Fruit fly (Drosophila melanogaster) Kc167 (cell line): ENCODE measurements around the gene Pp2B-14D.

ENCODE experiments used
- Myc ChIP-seq: fragments of >200 bp; optimal IDR thresholded peaks from 2 replicates; lab custom pipeline; 2017; ENCODE audit warnings: missing external identifiers
- Sin3A ChIP-seq: fragments of >200 bp; optimal IDR thresholded peaks from 2 replicates; lab custom pipeline; 2018; ENCODE audit warnings: missing external identifiers
- h ChIP-seq: fragments of >200 bp; optimal IDR thresholded peaks from 3 replicates; lab custom pipeline; 2018; ENCODE audit warnings: missing external identifiers
- insv ChIP-seq: fragments of >200 bp; optimal IDR thresholded peaks from 3 replicates; lab custom pipeline; 2018; ENCODE audit warnings: missing external identifiers
- psq ChIP-seq: fragments of >200 bp; optimal IDR thresholded peaks from 2 replicates; lab custom pipeline; 2017; ENCODE audit warnings: missing external identifiers
- ttk ChIP-seq: sonication (Bioruptor generic); optimal IDR thresholded peaks from 2 replicates; lab custom pipeline; 2017; ENCODE audit warnings: missing external identifiers

DNA sequence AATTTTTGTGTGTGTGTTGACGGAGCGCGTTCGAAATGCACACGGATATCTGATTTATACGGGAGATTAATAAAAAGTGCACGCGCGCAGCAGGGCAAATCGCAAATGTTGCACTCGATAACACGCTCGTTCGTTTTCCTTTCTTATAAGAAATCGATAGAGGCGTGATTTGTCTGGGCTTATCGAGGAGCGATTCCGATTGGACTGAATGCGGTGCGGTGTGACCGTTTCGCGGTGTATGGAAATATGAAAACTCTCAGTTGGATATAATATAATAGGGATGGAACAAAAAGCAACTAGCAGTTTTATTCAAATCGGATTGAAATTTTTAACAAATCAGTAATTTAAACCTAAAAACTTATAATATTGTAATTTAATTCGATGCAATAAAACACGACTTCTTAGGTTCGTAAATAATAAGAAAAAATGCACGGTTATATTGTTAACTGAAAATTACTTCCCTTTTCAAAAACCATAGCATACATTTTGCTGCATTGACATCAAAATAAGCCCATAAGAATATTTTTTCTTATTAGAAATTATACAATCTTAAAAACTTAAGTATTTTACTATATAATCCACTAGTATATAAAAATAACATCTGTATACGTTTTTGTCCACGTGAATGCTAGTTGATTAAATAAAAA is 27.3 kb upstream of the Pp2B-14D start, which contains the start of gene CanA-14F:
- TF ChIP-seq insv (no peak), Myc (no peak), h (lab: Kevin White, UChicago) (no peak), psq (lab: Kevin White, UChicago) (no peak), Sin3A (no peak), ttk (lab: Kevin White, UChicago) (no peak)
